Worm (Caenorhabditis elegans) whole organism, early embryonic: ENCODE data around the gene nhr-88.
A peak's percentile ranks its signal among the peaks of the same experiment; 100 is the strongest.

ENCODE experiments used
- B0310.2 ChIP-seq: sonication (generic microtip); optimal IDR thresholded peaks from 2 replicates; lab custom pipeline; 2016; ENCODE audit warnings: mild to moderate bottlenecking, missing genetic modification characterization, missing compliant biosample characterization
- F13C5.2 ChIP-seq: sonication (generic microtip); optimal IDR thresholded peaks from 2 replicates; lab custom pipeline; 2017; ENCODE audit warnings: mild to moderate bottlenecking, missing genetic modification characterization, inconsistent platforms, missing compliant biosample characterization
- aly-1 ChIP-seq: sonication (generic microtip); optimal IDR thresholded peaks from 2 replicates; lab custom pipeline; 2016; ENCODE audit warnings: missing genetic modification characterization, missing compliant biosample characterization
- ama-1 ChIP-seq: fragments of 150-350 bp; optimal IDR thresholded peaks from 2 replicates; lab custom pipeline; 2014
- ceh-13 ChIP-seq: fragments of 200-800 bp; sonication (Bioruptor generic); optimal IDR thresholded peaks from 2 replicates; lab custom pipeline; 2018; ENCODE audit warnings: mild to moderate bottlenecking, missing genetic modification characterization, missing compliant biosample characterization
- ceh-36 ChIP-seq: sonication (generic microtip); optimal IDR thresholded peaks from 2 replicates; lab custom pipeline; 2016; ENCODE audit warnings: missing genetic modification characterization, inconsistent platforms, missing compliant biosample characterization
- ets-7 ChIP-seq: sonication (generic microtip); optimal IDR thresholded peaks from 2 replicates; lab custom pipeline; 2016; ENCODE audit warnings: missing genotype, missing genetic modification characterization, missing compliant biosample characterization
- flt-1 ChIP-seq: fragments of 200-800 bp; sonication (Bioruptor generic); IDR thresholded peaks from 2 replicates; pipeline ENCODE4 v1.3.6; 2022; ENCODE audit warnings: missing genetic modification characterization, missing compliant biosample characterization
- hmbx-1 ChIP-seq: sonication (generic microtip); optimal IDR thresholded peaks from 2 replicates; lab custom pipeline; 2016; ENCODE audit warnings: mild to moderate bottlenecking, missing genetic modification characterization, missing compliant biosample characterization
- hmg-4 ChIP-seq: fragments of 200-800 bp; sonication (Bioruptor generic); optimal IDR thresholded peaks from 2 replicates; lab custom pipeline; 2018; ENCODE audit warnings: mild to moderate bottlenecking, missing genetic modification characterization, missing compliant biosample characterization
- hnd-1 ChIP-seq: sonication (generic microtip); optimal IDR thresholded peaks from 2 replicates; lab custom pipeline; 2016; ENCODE audit warnings: missing genetic modification characterization, missing compliant biosample characterization
- pes-1 ChIP-seq: fragments of 200-800 bp; sonication (Bioruptor generic); IDR thresholded peaks from 2 replicates; pipeline ENCODE4 v1.3.6; 2022; ENCODE audit warnings: missing genetic modification reagents, missing genetic modification characterization, missing compliant biosample characterization
- scrt-1 ChIP-seq: fragments of 200-800 bp; sonication (Bioruptor generic); IDR thresholded peaks from 2 replicates; pipeline ENCODE4 v1.3.6; 2022; ENCODE audit warnings: missing genetic modification characterization, missing compliant biosample characterization
- sea-1 ChIP-seq: fragments of 200-800 bp; sonication (Bioruptor generic); conservative IDR thresholded peaks from 2 replicates; pipeline ENCODE4 v1.3.6; 2022; ENCODE audit warnings: missing genetic modification characterization, missing compliant biosample characterization
- tbx-11 ChIP-seq: fragments of 200-800 bp; sonication (Bioruptor generic); IDR thresholded peaks from 2 replicates; pipeline ENCODE4 v1.3.6; 2022; ENCODE audit warnings: missing genetic modification characterization, missing compliant biosample characterization
- tbx-37 ChIP-seq: fragments of 200-800 bp; sonication (Bioruptor generic); conservative IDR thresholded peaks from 2 replicates; pipeline ENCODE4 v1.3.6; 2022; ENCODE audit warnings: missing genetic modification reagents, missing genetic modification characterization, missing compliant biosample characterization
- tra-4 ChIP-seq: sonication (generic microtip); optimal IDR thresholded peaks from 2 replicates; lab custom pipeline; 2017; ENCODE audit warnings: missing genetic modification characterization, missing compliant biosample characterization

Gene nhr-88

ce11 chrII:2963619-2964018 lies 12.8 kb upstream of the nhr-88 start:
- TF ChIP-seq ceh-36 (tag; lab: Kevin White, UChicago) (no peak), aly-1 (no peak), hmg-4 (GFP tag; lab: Kevin White, UChicago) (no peak), hmbx-1 (tag; lab: Kevin White, UChicago) (no peak), scrt-1 (no peak)

ce11 chrII:2965215-2965998 lies 11.0 kb upstream of the nhr-88 start:
- TF ChIP-seq F13C5.2 (tag; lab: Kevin White, UChicago) (no peak), pes-1 (GFP tag; lab: Robert Waterston, UW) (no peak), hmbx-1 (tag; lab: Kevin White, UChicago) (no peak), flt-1 (GFP tag; lab: Robert Waterston, UW) (no peak), ceh-13 (GFP tag; lab: Kevin White, UChicago) (no peak), ama-1 (no peak), sea-1 (GFP tag; lab: Robert Waterston, UW) (no peak), tbx-11 (GFP tag; lab: Robert Waterston, UW) (no peak), aly-1 (no peak), scrt-1 (no peak), tra-4 (tag; lab: Kevin White, UChicago) (no peak), ceh-36 (tag; lab: Kevin White, UChicago) (no peak), tbx-37 (GFP tag; lab: Robert Waterston, UW) (no peak), ets-7 (no peak), hmg-4 (GFP tag; lab: Kevin White, UChicago) (no peak)

ce11 chrII:2966350-2966749 lies 10.1 kb upstream of the nhr-88 start:
- TF ChIP-seq B0310.2 (tag; lab: Kevin White, UChicago) (no peak), hnd-1 (tag; lab: Kevin White, UChicago) (no peak), aly-1 (no peak)

ce11 chrII:2967064-2967463 lies 9.4 kb upstream of the nhr-88 start:
- TF ChIP-seq flt-1 (GFP tag; lab: Robert Waterston, UW) (no peak), tra-4 (tag; lab: Kevin White, UChicago) (no peak), aly-1 (no peak)

- TF ChIP-seq F13C5.2 (tag; lab: Kevin White, UChicago) = peak; percentile 11
- 0 out of 2 replicates have a peak, but pooled peaks have one; percentile 29 for TF ChIP-seq pes-1 (GFP tag; lab: Robert Waterston, UW)
- TF ChIP-seq sea-1 (GFP tag; lab: Robert Waterston, UW) = no peak
- TF ChIP-seq flt-1 (GFP tag; lab: Robert Waterston, UW) = peak; percentile 21; the same call in 1 of the 2 replicates
- TF ChIP-seq hmg-4 (GFP tag; lab: Kevin White, UChicago) = peak; percentile 9
- no peak for TF ChIP-seq ceh-13 (GFP tag; lab: Kevin White, UChicago)
Measured at ce11 chrII:2973940-2974402, 2.5 kb upstream of the nhr-88 start.

- TF ChIP-seq hmg-4 (GFP tag; lab: Kevin White, UChicago) (no peak), pes-1 (GFP tag; lab: Robert Waterston, UW) (no peak), ama-1 (no peak), flt-1 (GFP tag; lab: Robert Waterston, UW) (no peak), aly-1 (no peak), hmbx-1 (tag; lab: Kevin White, UChicago) (no peak), ets-7 (no peak), tbx-11 (GFP tag; lab: Robert Waterston, UW) (no peak), tbx-37 (GFP tag; lab: Robert Waterston, UW) (no peak)
Measured at ce11 chrII:2975561-2976230, 743 bp upstream of the nhr-88 start.

ce11 chrII:2977652-2978051 lies 1.2 kb downstream of the nhr-88 start:
- TF ChIP-seq tbx-11 (GFP tag; lab: Robert Waterston, UW) (no peak), scrt-1 (no peak), tra-4 (tag; lab: Kevin White, UChicago) (no peak), F13C5.2 (tag; lab: Kevin White, UChicago) (no peak), B0310.2 (tag; lab: Kevin White, UChicago) (no peak), hnd-1 (tag; lab: Kevin White, UChicago) (no peak), flt-1 (GFP tag; lab: Robert Waterston, UW) (no peak), ceh-36 (tag; lab: Kevin White, UChicago) (no peak), sea-1 (GFP tag; lab: Robert Waterston, UW) (no peak), pes-1 (GFP tag; lab: Robert Waterston, UW) (no peak)

ce11 chrII:2979061-2979460 lies 2.6 kb downstream of the nhr-88 start:
- TF ChIP-seq ceh-36 (tag; lab: Kevin White, UChicago) (peak; percentile 95), pes-1 (GFP tag; lab: Robert Waterston, UW) (no peak), scrt-1 (no peak)
